Worm (Caenorhabditis elegans) whole organism, mixed stage, embryonic: Measurements from ENCODE around the gene snap-29.

Experiments
- elt-3 ChIP-seq: fragments of 150-350 bp; optimal IDR thresholded peaks from 2 replicates; lab custom pipeline; 2014; ENCODE audit warnings: missing biosample characterization, missing genetic modification characterization
- nhr-28 ChIP-seq: fragments of 150-350 bp; optimal IDR thresholded peaks from 2 replicates; lab custom pipeline; 2014; ENCODE audit warnings: missing biosample characterization, missing genetic modification characterization
- pha-4 ChIP-seq: fragments of 150-350 bp; optimal IDR thresholded peaks from 2 replicates; lab custom pipeline; 2018; ENCODE audit warnings: missing biosample characterization, missing genetic modification reagents, missing genetic modification characterization
- sptf-1 ChIP-seq: sonication (generic microtip); optimal IDR thresholded peaks from 2 replicates; lab custom pipeline; 2017; ENCODE audit warnings: mild to moderate bottlenecking, missing genetic modification characterization, moderate library complexity, missing compliant biosample characterization
- unc-62 ChIP-seq: fragments of 150-350 bp; optimal IDR thresholded peaks from 2 replicates; lab custom pipeline; 2014; ENCODE audit warnings: missing biosample characterization, missing genetic modification reagents, missing genetic modification characterization
- ztf-11 ChIP-seq: fragments of 150-350 bp; optimal IDR thresholded peaks from 2 replicates; lab custom pipeline; 2014; ENCODE audit warnings: missing biosample characterization, missing genetic modification characterization

- TF ChIP-seq pha-4 (tag; lab: Kevin White, UChicago) (no peak), ztf-11 (tag; lab: Kevin White, UChicago) (no peak), nhr-28 (tag; lab: Kevin White, UChicago) (no peak), sptf-1 (tag; lab: Kevin White, UChicago) (no peak), elt-3 (tag; lab: Kevin White, UChicago) (no peak), unc-62 (GFP tag; lab: Kevin White, UChicago) (no peak)
These were observed 27.4 kb upstream of the snap-29 start for ce11 chrIII:8748620-8749019.
